Fruit fly (Drosophila melanogaster): ENCODE measurements around the gene Sec3.

dm6 chr3L:17379311-17379710 lies 45.7 kb downstream of the Sec3 start, which contains the start of gene Cad74A:
- TF ChIP-seq CTCF (optimal IDR thresholded peaks at IDR 0.05) (no peak), CG8478 (optimal IDR thresholded peaks at IDR 0.05) (no peak)
